Fruit fly (Drosophila melanogaster) whole organism, embryonic: ENCODE results near the gene DCTN6-p27.

Source experiments
- CG10565 ChIP-seq: fragments of 200-800 bp; sonication (Bioruptor generic); optimal IDR thresholded peaks from 3 replicates; lab custom pipeline; 2016; ENCODE audit warnings: missing biosample characterization, mild to moderate bottlenecking, missing genetic modification characterization
- CG12299 ChIP-seq: fragments of 200-800 bp; sonication (Bioruptor generic); optimal IDR thresholded peaks from 2 replicates; lab custom pipeline; 2018; ENCODE audit warnings: missing biosample characterization, mild to moderate bottlenecking, missing genetic modification characterization
- CG12391 ChIP-seq: fragments of 200-800 bp; sonication (Bioruptor generic); optimal IDR thresholded peaks from 3 replicates; lab custom pipeline; 2018; ENCODE audit warnings: missing biosample characterization, mild to moderate bottlenecking, missing genetic modification characterization, moderate library complexity
- CG13624 ChIP-seq: fragments of 200-800 bp; sonication (Bioruptor generic); optimal IDR thresholded peaks from 2 replicates; lab custom pipeline; 2016; ENCODE audit warnings: missing biosample characterization, missing genetic modification characterization
- CG13775 ChIP-seq: fragments of 200-800 bp; sonication (Bioruptor generic); optimal IDR thresholded peaks from 3 replicates; lab custom pipeline; 2017; ENCODE audit warnings: missing biosample characterization, mild to moderate bottlenecking, missing genetic modification characterization
- CG16813 ChIP-seq: fragments of 200-800 bp; sonication (Bioruptor generic); IDR thresholded peaks from 3 replicates; pipeline ENCODE4 v1.3.6; 2022; ENCODE audit warnings: missing biosample characterization, missing genetic modification characterization; ENCODE audit not compliant: partially characterized antibody
- CG17186 ChIP-seq: fragments of 200-800 bp; sonication (Bioruptor generic); optimal IDR thresholded peaks from 3 replicates; lab custom pipeline; 2017; ENCODE audit warnings: missing biosample characterization, missing genetic modification reagents, missing genetic modification characterization
- CG17612 ChIP-seq: fragments of 200-800 bp; sonication (Bioruptor generic); IDR thresholded peaks from 2 replicates; pipeline ENCODE4 v1.3.6; 2022; ENCODE audit warnings: missing biosample characterization, missing genetic modification characterization
- CG17802 ChIP-seq: fragments of 200-800 bp; sonication (Bioruptor generic); optimal IDR thresholded peaks from 2 replicates; lab custom pipeline; 2018; ENCODE audit warnings: missing biosample characterization, mild to moderate bottlenecking, missing genetic modification characterization, moderate library complexity
- CG18262 ChIP-seq: fragments of 200-800 bp; optimal IDR thresholded peaks from 3 replicates; lab custom pipeline; 2019; ENCODE audit warnings: missing biosample characterization, mild to moderate bottlenecking, missing genetic modification characterization, moderate library complexity
- CG2202 ChIP-seq: fragments of 200-800 bp; sonication (Bioruptor generic); optimal IDR thresholded peaks from 2 replicates; lab custom pipeline; 2018; ENCODE audit warnings: missing biosample characterization, mild to moderate bottlenecking, missing genetic modification characterization
- CG3281 ChIP-seq: fragments of 200-800 bp; sonication (Bioruptor generic); optimal IDR thresholded peaks from 3 replicates; lab custom pipeline; 2017; ENCODE audit warnings: missing biosample characterization, mild to moderate bottlenecking, missing genetic modification characterization
- CG34422 ChIP-seq: fragments of 200-800 bp; sonication (Bioruptor generic); IDR thresholded peaks from 3 replicates; pipeline ENCODE4 v1.3.6; 2022; ENCODE audit warnings: missing biosample characterization, missing genetic modification characterization
- CG3847 ChIP-seq: fragments of 200-800 bp; sonication (Bioruptor generic); IDR thresholded peaks from 2 replicates; pipeline ENCODE4 v1.3.6; 2022; ENCODE audit warnings: missing biosample characterization, missing genetic modification characterization
- CG4707 ChIP-seq: fragments of 200-800 bp; sonication (Bioruptor generic); optimal IDR thresholded peaks from 2 replicates; lab custom pipeline; 2018; ENCODE audit warnings: missing biosample characterization, mild to moderate bottlenecking, missing genetic modification characterization, moderate library complexity
- CG4820 ChIP-seq: fragments of 200-800 bp; sonication (Bioruptor generic); optimal IDR thresholded peaks from 3 replicates; lab custom pipeline; 2016; ENCODE audit warnings: missing biosample characterization, missing genetic modification characterization
- CG6254 ChIP-seq: fragments of 200-800 bp; sonication (Bioruptor generic); optimal IDR thresholded peaks from 3 replicates; lab custom pipeline; 2017; ENCODE audit warnings: mild to moderate bottlenecking, missing biosample characterization, missing genetic modification reagents, missing genetic modification characterization
- CG6854 ChIP-seq: fragments of 200-800 bp; sonication (Bioruptor generic); optimal IDR thresholded peaks from 3 replicates; lab custom pipeline; 2017; ENCODE audit warnings: missing biosample characterization, mild to moderate bottlenecking, missing genetic modification characterization
- CG8388 ChIP-seq: fragments of 200-800 bp; sonication (Bioruptor generic); optimal IDR thresholded peaks from 2 replicates; lab custom pipeline; 2019; ENCODE audit warnings: missing biosample characterization, mild to moderate bottlenecking, missing genetic modification characterization, moderate library complexity
- CG9609 ChIP-seq: fragments of 200-800 bp; sonication (Bioruptor generic); optimal IDR thresholded peaks from 3 replicates; lab custom pipeline; 2016; ENCODE audit warnings: missing biosample characterization, missing genetic modification characterization
- CG9932 ChIP-seq: fragments of 200-800 bp; sonication (Bioruptor generic); IDR thresholded peaks from 2 replicates; pipeline ENCODE4 v1.3.6; 2022; ENCODE audit warnings: missing biosample characterization, missing genetic modification characterization
- Dip2 ChIP-seq: fragments of 200-800 bp; sonication (Bioruptor generic); IDR thresholded peaks from 2 replicates; pipeline ENCODE4 v1.3.6; 2022; ENCODE audit warnings: missing biosample characterization, missing genetic modification characterization
- Doc2 ChIP-seq: fragments of 200-800 bp; sonication (Bioruptor generic); IDR thresholded peaks from 2 replicates; pipeline ENCODE4 v1.3.6; 2022; ENCODE audit warnings: missing biosample characterization, missing genetic modification characterization
- Dp ChIP-seq: fragments of 200-800 bp; sonication (Bioruptor generic); optimal IDR thresholded peaks from 2 replicates; lab custom pipeline; 2018; ENCODE audit warnings: missing biosample characterization, mild to moderate bottlenecking, missing genetic modification characterization, moderate library complexity
- Ets97D ChIP-seq: fragments of 200-800 bp; sonication (Bioruptor generic); optimal IDR thresholded peaks from 3 replicates; lab custom pipeline; 2016; ENCODE audit warnings: missing biosample characterization, missing genetic modification characterization
- Fer1 ChIP-seq: fragments of 200-800 bp; sonication (Bioruptor generic); optimal IDR thresholded peaks from 2 replicates; lab custom pipeline; 2017; ENCODE audit warnings: missing biosample characterization, mild to moderate bottlenecking, missing genetic modification characterization
- Mes4 ChIP-seq: fragments of 200-800 bp; sonication (Bioruptor generic); optimal IDR thresholded peaks from 2 replicates; lab custom pipeline; 2016; ENCODE audit warnings: missing biosample characterization, missing genetic modification characterization
- Oli ChIP-seq: fragments of 200-800 bp; sonication (Bioruptor generic); optimal IDR thresholded peaks from 2 replicates; lab custom pipeline; 2018; ENCODE audit warnings: missing biosample characterization, mild to moderate bottlenecking, missing genetic modification characterization, moderate library complexity
- Ravus ChIP-seq: fragments of 200-800 bp; sonication (Bioruptor generic); IDR thresholded peaks from 2 replicates; pipeline ENCODE4 v1.3.6; 2022; ENCODE audit warnings: missing biosample characterization, missing genetic modification characterization
- Rfx ChIP-seq: fragments of 200-800 bp; sonication (Bioruptor generic); IDR thresholded peaks from 2 replicates; pipeline ENCODE4 v1.3.6; 2022; ENCODE audit warnings: missing biosample characterization, missing genetic modification characterization
- Spps ChIP-seq: fragments of 200-800 bp; sonication (Bioruptor generic); optimal IDR thresholded peaks from 2 replicates; lab custom pipeline; 2018; ENCODE audit warnings: missing biosample characterization, mild to moderate bottlenecking, missing genetic modification characterization
- al ChIP-seq: fragments of 200-800 bp; sonication (Bioruptor generic); IDR thresholded peaks from 2 replicates; pipeline ENCODE4 v1.3.6; 2022; ENCODE audit warnings: missing biosample characterization, missing genetic modification characterization
- az2 ChIP-seq: fragments of 200-800 bp; sonication (Bioruptor generic); optimal IDR thresholded peaks from 3 replicates; lab custom pipeline; 2016; ENCODE audit warnings: missing biosample characterization, missing genetic modification characterization
- bbx ChIP-seq: fragments of 200-800 bp; sonication (Bioruptor generic); IDR thresholded peaks from 2 replicates; pipeline ENCODE4 v1.3.6; 2022; ENCODE audit warnings: missing biosample characterization, missing genetic modification characterization; ENCODE audit not compliant: partially characterized antibody
- bigmax ChIP-seq: fragments of 200-800 bp; sonication (Bioruptor generic); optimal IDR thresholded peaks from 2 replicates; lab custom pipeline; 2018; ENCODE audit warnings: missing biosample characterization, mild to moderate bottlenecking, missing genetic modification characterization
- cas ChIP-seq: fragments of 200-800 bp; sonication (Bioruptor generic); IDR thresholded peaks from 2 replicates; pipeline ENCODE4 v1.3.6; 2022; ENCODE audit warnings: missing biosample characterization, missing genetic modification characterization
- caup ChIP-seq: fragments of 200-800 bp; sonication (Bioruptor generic); optimal IDR thresholded peaks from 3 replicates; lab custom pipeline; 2017; ENCODE audit warnings: missing biosample characterization, mild to moderate bottlenecking, missing genetic modification characterization, moderate library complexity; ENCODE audit not compliant: severe bottlenecking
- dpn ChIP-seq, 2 experiments: fragments of 200-800 bp; sonication (Bioruptor generic); optimal IDR thresholded peaks; 3 replicates each; lab custom pipeline; 2016; ENCODE audit warnings: missing biosample characterization in 2 of 2, missing genetic modification characterization in 2 of 2
- fru ChIP-seq: fragments of >200 bp; optimal IDR thresholded peaks from 2 replicates; lab custom pipeline; 2017
- gce ChIP-seq: fragments of 200-800 bp; sonication (Bioruptor generic); IDR thresholded peaks from 3 replicates; pipeline ENCODE4 v1.3.6; 2022; ENCODE audit warnings: missing biosample characterization, missing genetic modification characterization
- hb ChIP-seq: fragments of 200-800 bp; sonication (Bioruptor generic); IDR thresholded peaks from 3 replicates; pipeline ENCODE4 v1.3.6; 2022; ENCODE audit warnings: missing biosample characterization, missing genetic modification characterization; ENCODE audit not compliant: partially characterized antibody
- lmd ChIP-seq: fragments of 200-800 bp; sonication (Bioruptor generic); IDR thresholded peaks from 2 replicates; pipeline ENCODE4 v1.3.6; 2022; ENCODE audit warnings: missing biosample characterization, missing genetic modification characterization
- lola ChIP-seq, 3 experiments: fragments of >200 bp in 2 of 3; fragments of 200-800 bp in 1 of 3; sonication (Bioruptor generic) in 1 of 3; optimal IDR thresholded peaks; 2 replicates each; lab custom pipeline; 2017 to 2019; ENCODE audit warnings: missing biosample characterization in 3 of 3, missing genetic modification characterization in 3 of 3, mild to moderate bottlenecking in 1 of 3, moderate library complexity in 1 of 3
- odd ChIP-seq: fragments of 200-800 bp; sonication (Bioruptor generic); optimal IDR thresholded peaks from 2 replicates; lab custom pipeline; 2017; ENCODE audit warnings: missing biosample characterization, mild to moderate bottlenecking, missing genetic modification characterization
- pita ChIP-seq: fragments of 200-800 bp; sonication (Bioruptor generic); optimal IDR thresholded peaks from 2 replicates; lab custom pipeline; 2017; ENCODE audit warnings: missing biosample characterization, mild to moderate bottlenecking, missing genetic modification characterization
- sima ChIP-seq: fragments of 200-800 bp; sonication (Bioruptor generic); optimal IDR thresholded peaks from 2 replicates; lab custom pipeline; 2016; ENCODE audit warnings: missing biosample characterization, missing genetic modification characterization
- sr ChIP-seq: fragments of 200-800 bp; sonication (Bioruptor generic); IDR thresholded peaks from 3 replicates; pipeline ENCODE4 v1.3.6; 2022; ENCODE audit warnings: missing biosample characterization, missing genetic modification characterization
- tgo ChIP-seq: fragments of 200-800 bp; sonication (Bioruptor generic); IDR thresholded peaks from 3 replicates; pipeline ENCODE4 v1.3.6; 2022; ENCODE audit warnings: missing biosample characterization, missing genetic modification characterization
- twi ChIP-seq: fragments of 200-800 bp; optimal IDR thresholded peaks from 2 replicates; lab custom pipeline; 2019; ENCODE audit warnings: missing biosample characterization, mild to moderate bottlenecking, missing genetic modification characterization, moderate library complexity
- vvl ChIP-seq: fragments of 200-800 bp; sonication (Bioruptor generic); IDR thresholded peaks from 2 replicates; pipeline ENCODE4 v1.3.6; 2022; ENCODE audit warnings: missing biosample characterization, missing genetic modification characterization
- yki ChIP-seq: fragments of >200 bp; optimal IDR thresholded peaks from 3 replicates; lab custom pipeline; 2018
- z ChIP-seq: fragments of 200-800 bp; sonication (Bioruptor generic); IDR thresholded peaks from 3 replicates; pipeline ENCODE4 v1.3.6; 2022; ENCODE audit warnings: missing biosample characterization, missing genetic modification characterization

The DCTN6-p27 gene

dm6 chr2L:19120984-19121383, 11.1 kb upstream of the DCTN6-p27 start (continued):
- TF ChIP-seq pita (GFP tag; lab: Kevin White, UChicago) (no peak), Dp (no peak), CG12391 (tag; lab: Kevin White, UChicago) (no peak), Mes4 (GFP tag; lab: Kevin White, UChicago) (no peak), cas (GFP tag; lab: Robert Waterston, UW) (no peak), yki (no peak), CG6854 (GFP tag; lab: Kevin White, UChicago) (peak; percentile 29), CG16813 (GFP tag; lab: Robert Waterston, UW) (no peak), Ets97D (GFP tag; lab: Kevin White, UChicago) (no peak), z (GFP tag; lab: Robert Waterston, UW) (no peak), Spps (tag; lab: Kevin White, UChicago) (no peak), CG13775 (GFP tag; lab: Kevin White, UChicago) (peak; percentile 12), Ravus (no peak), caup (GFP tag; lab: Kevin White, UChicago) (no peak), lmd (GFP tag; lab: Robert Waterston, UW) (peak; percentile 47), CG9609 (no peak), CG4820 (GFP tag; lab: Kevin White, UChicago) (peak; percentile 31), dpn (GFP tag; optimal IDR thresholded peaks at IDR 0.05; lab: Kevin White, UChicago) (no peak), CG3281 (peak; percentile 55), CG3847 (GFP tag; lab: Robert Waterston, UW) (no peak), Oli (tag; lab: Kevin White, UChicago) (peak; percentile 52), vvl (GFP tag; lab: Robert Waterston, UW) (peak; percentile 37; the same call in 1 of the 2 replicates), CG34422 (peak; percentile 38; the same call in 1 of the 3 replicates), Fer1 (peak; percentile 47), CG17802 (tag; lab: Kevin White, UChicago) (no peak), bigmax (GFP tag; lab: Kevin White, UChicago) (no peak), az2 (peak; percentile 1), CG9932 (GFP tag; lab: Robert Waterston, UW) (peak; percentile 50; the same call in 1 of the 2 replicates), CG18262 (tag; lab: Kevin White, UChicago) (peak; percentile 52), gce (no peak), CG6254 (GFP tag; lab: Kevin White, UChicago) (peak; percentile 19), Rfx (GFP tag; lab: Robert Waterston, UW) (peak; percentile 41; the same call in 1 of the 2 replicates), hb (GFP tag; lab: Robert Waterston, UW) (no peak), sima (GFP tag; lab: Kevin White, UChicago) (no peak), odd (GFP tag; lab: Kevin White, UChicago) (no peak), CG13624 (peak; percentile 2), CG4707 (no peak), CG17612 (0 out of 2 replicates have a peak, but pooled peaks have one; percentile 15), lola (GFP tag; optimal IDR thresholded peaks at IDR 0.05; lab: Kevin White, UChicago) (no peak), fru (no peak), tgo (GFP tag; lab: Robert Waterston, UW) (peak; percentile 23; the same call in 1 of the 3 replicates), CG2202 (tag; lab: Kevin White, UChicago) (no peak), CG10565 (GFP tag; lab: Kevin White, UChicago) (no peak), CG8388 (GFP tag; lab: Kevin White, UChicago) (peak; percentile 20), CG17186 (GFP tag; lab: Kevin White, UChicago) (no peak), CG12299 (tag; lab: Kevin White, UChicago) (no peak), Dip2 (GFP tag; lab: Robert Waterston, UW) (no peak), twi (tag; lab: Kevin White, UChicago) (no peak), al (GFP tag; lab: Robert Waterston, UW) (no peak), Doc2 (GFP tag; lab: Robert Waterston, UW) (no peak), sr (GFP tag; lab: Robert Waterston, UW) (no peak), bbx (GFP tag; lab: Robert Waterston, UW) (no peak)
